Fruit fly (Drosophila melanogaster) whole organism, prepupa: ENCODE results near the gene CG11999.

Source experiments
- CG10631 ChIP-seq: fragments of 200-800 bp; sonication (Bioruptor generic); optimal IDR thresholded peaks from 2 replicates; lab custom pipeline; 2016; ENCODE audit warnings: missing biosample characterization, missing genetic modification characterization
- CG15336 ChIP-seq: fragments of 200-800 bp; sonication (Bioruptor generic); IDR thresholded peaks from 2 replicates; pipeline ENCODE4 v1.3.6; 2022; ENCODE audit warnings: missing biosample characterization, missing genetic modification characterization
- CG16779 ChIP-seq: fragments of 200-800 bp; sonication (Bioruptor generic); optimal IDR thresholded peaks from 3 replicates; lab custom pipeline; 2017; ENCODE audit warnings: missing biosample characterization, mild to moderate bottlenecking, missing genetic modification characterization
- CG31627 ChIP-seq: fragments of 200-800 bp; sonication (Bioruptor generic); optimal IDR thresholded peaks from 3 replicates; lab custom pipeline; 2016; ENCODE audit warnings: missing biosample characterization, missing genetic modification characterization
- CG8119 ChIP-seq: fragments of 200-800 bp; sonication (Bioruptor generic); IDR thresholded peaks from 3 replicates; pipeline ENCODE4 v1.3.6; 2022; ENCODE audit warnings: missing biosample characterization, missing genetic modification characterization
- Ets21C ChIP-seq: fragments of 200-800 bp; sonication (Bioruptor generic); optimal IDR thresholded peaks from 3 replicates; lab custom pipeline; 2016; ENCODE audit warnings: missing biosample characterization, missing genetic modification characterization
- Gug ChIP-seq: fragments of 200-800 bp; sonication (Bioruptor generic); IDR thresholded peaks from 2 replicates; pipeline ENCODE4 v1.3.6; 2022; ENCODE audit warnings: missing biosample characterization, missing genetic modification characterization
- Met ChIP-seq: fragments of 200-800 bp; sonication (Bioruptor generic); optimal IDR thresholded peaks from 3 replicates; lab custom pipeline; 2016; ENCODE audit warnings: missing biosample characterization, missing genetic modification characterization
- OdsH ChIP-seq: fragments of 200-800 bp; sonication (Bioruptor generic); optimal IDR thresholded peaks from 3 replicates; lab custom pipeline; 2016; ENCODE audit warnings: missing biosample characterization, missing genetic modification characterization
- Sox102F ChIP-seq: fragments of 200-800 bp; sonication (Bioruptor generic); optimal IDR thresholded peaks from 2 replicates; lab custom pipeline; 2016; ENCODE audit warnings: missing biosample characterization, mild to moderate bottlenecking, missing genetic modification characterization
- dac ChIP-seq: fragments of 200-800 bp; sonication (Bioruptor generic); optimal IDR thresholded peaks from 2 replicates; lab custom pipeline; 2017; ENCODE audit warnings: missing biosample characterization, mild to moderate bottlenecking, missing genetic modification characterization
- salr ChIP-seq, 2 experiments: fragments of 200-800 bp; sonication (Bioruptor generic); optimal IDR thresholded peaks; 3 replicates each; lab custom pipeline; 2016 to 2018; ENCODE audit warnings: missing biosample characterization in 2 of 2, missing genetic modification characterization in 2 of 2, mild to moderate bottlenecking in 1 of 2

DNA sequence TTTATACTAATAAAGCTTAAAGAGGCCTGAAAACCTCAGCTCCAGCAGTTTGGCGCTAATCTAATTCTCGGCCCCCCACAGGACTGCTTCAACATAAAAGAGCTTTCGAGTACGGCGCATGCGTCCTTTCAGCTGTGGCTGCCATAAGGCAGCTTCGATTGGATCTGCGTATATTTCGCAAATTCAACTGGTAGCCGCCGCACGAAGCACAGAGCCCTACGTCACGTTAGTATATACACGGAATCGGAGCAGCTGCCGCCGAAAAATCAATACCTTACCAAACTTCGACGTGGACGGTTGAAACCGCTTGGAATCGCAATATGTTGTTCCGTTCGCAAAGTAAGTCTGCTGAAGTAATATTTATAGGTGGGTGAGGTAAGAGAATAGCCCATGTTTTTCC is 22.1 kb upstream of the CG11999 start, which contains the start of gene 7B2:
- no peak for TF ChIP-seq CG31627
- no peak for TF ChIP-seq CG16779 (tag; lab: Kevin White, UChicago)
- TF ChIP-seq Ets21C: no peak
- no peak for TF ChIP-seq CG10631 (GFP tag; lab: Kevin White, UChicago)
- no peak for TF ChIP-seq Sox102F
- no peak for TF ChIP-seq CG15336
- TF ChIP-seq OdsH (GFP tag; lab: Kevin White, UChicago): no peak
- no peak for TF ChIP-seq salr (GFP tag; optimal IDR thresholded peaks at IDR 0.05; lab: Kevin White, UChicago)
- TF ChIP-seq dac: no peak
- TF ChIP-seq Met (GFP tag; lab: Kevin White, UChicago): no peak
- no peak for TF ChIP-seq Gug (GFP tag; lab: Robert Waterston, UW)
- no peak for TF ChIP-seq CG8119 (GFP tag; lab: Robert Waterston, UW)
